Worm (Caenorhabditis elegans): ENCODE measurements around the gene cnx-1.

- no peak for TF ChIP-seq skn-1 (tag; optimal IDR thresholded peaks at IDR 0.05)
- no peak for TF ChIP-seq pax-3 (tag; optimal IDR thresholded peaks at IDR 0.05)
Observed at ce11 chrIII:9789607-9790073, 27.3 kb downstream of the cnx-1 start, which contains the start of gene R10E11.5.

Measured in whole organism, L1 larva.